Worm (Caenorhabditis elegans): ENCODE measurements around the gene T13C2.3.

DNA sequence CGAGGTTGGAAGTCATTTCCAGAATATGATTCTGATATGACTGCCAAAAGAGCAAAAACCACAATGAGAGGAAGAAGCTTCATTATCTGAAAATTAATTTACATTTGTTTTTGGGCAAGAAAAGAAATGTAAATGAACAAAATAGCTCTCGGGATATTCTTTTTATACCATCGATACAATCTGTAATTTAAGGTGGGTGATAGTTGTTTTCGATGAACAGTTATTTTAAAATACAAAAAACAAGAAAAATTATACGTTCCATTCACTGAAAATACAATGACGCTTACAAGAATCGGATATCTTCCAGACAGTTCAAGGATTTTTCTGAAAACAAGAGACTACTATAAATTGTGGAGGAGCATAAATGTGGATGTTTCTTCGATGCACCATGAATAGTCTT lies 44.4 kb upstream of the T13C2.3 start, which contains the start of gene ins-15:
- TF ChIP-seq zfh-2 (GFP tag; conservative IDR thresholded peaks at IDR 0.05), result no peak
- TF ChIP-seq hlh-26 (GFP tag; conservative IDR thresholded peaks at IDR 0.05), result no peak

All from whole organism, young adult.